Fruit fly (Drosophila melanogaster) whole organism, embryonic: ENCODE data around the gene Trhn.
A peak's percentile ranks its signal among the peaks of the same experiment; 100 is the strongest.

Experiments
- CG10565 ChIP-seq: fragments of 200-800 bp; sonication (Bioruptor generic); optimal IDR thresholded peaks from 3 replicates; lab custom pipeline; 2016; ENCODE audit warnings: missing biosample characterization, mild to moderate bottlenecking, missing genetic modification characterization
- CG12391 ChIP-seq: fragments of 200-800 bp; sonication (Bioruptor generic); optimal IDR thresholded peaks from 3 replicates; lab custom pipeline; 2018; ENCODE audit warnings: missing biosample characterization, mild to moderate bottlenecking, missing genetic modification characterization, moderate library complexity
- CG12659 ChIP-seq: fragments of 200-800 bp; sonication (Bioruptor generic); optimal IDR thresholded peaks from 3 replicates; lab custom pipeline; 2017; ENCODE audit warnings: mild to moderate bottlenecking, missing biosample characterization, missing genetic modification reagents, missing genetic modification characterization
- CG14014 ChIP-seq: fragments of 200-800 bp; sonication (Bioruptor generic); IDR thresholded peaks from 2 replicates; pipeline ENCODE4 v1.3.6; 2022; ENCODE audit warnings: missing biosample characterization, missing genetic modification characterization
- CG14860 ChIP-seq: fragments of 200-800 bp; sonication (Bioruptor generic); IDR thresholded peaks from 3 replicates; pipeline ENCODE4 v1.3.6; 2022; ENCODE audit warnings: missing biosample characterization, missing genetic modification characterization; ENCODE audit not compliant: partially characterized antibody
- CG1603 ChIP-seq: fragments of 200-800 bp; sonication (Bioruptor generic); optimal IDR thresholded peaks from 2 replicates; lab custom pipeline; 2019; ENCODE audit warnings: missing biosample characterization, mild to moderate bottlenecking, missing genetic modification characterization, moderate library complexity
- CG17361 ChIP-seq: fragments of 200-800 bp; sonication (Bioruptor generic); IDR thresholded peaks from 3 replicates; pipeline ENCODE4 v1.3.6; 2022; ENCODE audit warnings: missing biosample characterization, missing genetic modification characterization
- CG17829 ChIP-seq: fragments of 200-800 bp; optimal IDR thresholded peaks from 2 replicates; lab custom pipeline; 2019; ENCODE audit warnings: missing biosample characterization, mild to moderate bottlenecking, missing genetic modification characterization, moderate library complexity
- CG18476 ChIP-seq: fragments of 200-800 bp; sonication (Bioruptor generic); optimal IDR thresholded peaks from 2 replicates; lab custom pipeline; 2016; ENCODE audit warnings: missing biosample characterization, mild to moderate bottlenecking, missing genetic modification characterization
- CG18599 ChIP-seq: fragments of 200-800 bp; sonication (Bioruptor generic); optimal IDR thresholded peaks from 3 replicates; lab custom pipeline; 2017; ENCODE audit warnings: missing biosample characterization, missing genetic modification characterization, mild to moderate bottlenecking, moderate library complexity, missing genetic modification reagents
- CG2199 ChIP-seq: fragments of 200-800 bp; sonication (Bioruptor generic); IDR thresholded peaks from 3 replicates; pipeline ENCODE4 v1.3.6; 2022; ENCODE audit warnings: missing biosample characterization, missing genetic modification characterization
- CG30403 ChIP-seq: fragments of 200-800 bp; sonication (Bioruptor generic); optimal IDR thresholded peaks from 3 replicates; lab custom pipeline; 2016; ENCODE audit warnings: missing biosample characterization, missing genetic modification characterization
- CG34224 ChIP-seq: fragments of 200-800 bp; sonication (Bioruptor generic); IDR thresholded peaks from 3 replicates; pipeline ENCODE4 v1.3.6; 2022; ENCODE audit warnings: missing biosample characterization, missing genetic modification characterization; ENCODE audit not compliant: partially characterized antibody
- CG6175 ChIP-seq: fragments of 200-800 bp; sonication (Bioruptor generic); IDR thresholded peaks from 3 replicates; pipeline ENCODE4 v1.3.6; 2022; ENCODE audit warnings: missing biosample characterization, missing genetic modification characterization
- CG6654 ChIP-seq: fragments of 200-800 bp; sonication (Bioruptor generic); optimal IDR thresholded peaks from 2 replicates; lab custom pipeline; 2017; ENCODE audit warnings: missing biosample characterization, mild to moderate bottlenecking, missing genetic modification characterization
- CG7786 ChIP-seq: fragments of 200-800 bp; sonication (Bioruptor generic); optimal IDR thresholded peaks from 2 replicates; lab custom pipeline; 2016; ENCODE audit warnings: missing biosample characterization, missing genetic modification characterization
- CG7928 ChIP-seq: fragments of 200-800 bp; sonication (Bioruptor generic); optimal IDR thresholded peaks from 2 replicates; lab custom pipeline; 2017; ENCODE audit warnings: missing biosample characterization, mild to moderate bottlenecking, missing genetic modification characterization
- CG7987 ChIP-seq: fragments of 200-800 bp; sonication (Bioruptor generic); optimal IDR thresholded peaks from 2 replicates; lab custom pipeline; 2018; ENCODE audit warnings: missing biosample characterization, mild to moderate bottlenecking, missing genetic modification characterization, moderate library complexity
- CG9609 ChIP-seq: fragments of 200-800 bp; sonication (Bioruptor generic); optimal IDR thresholded peaks from 3 replicates; lab custom pipeline; 2016; ENCODE audit warnings: missing biosample characterization, missing genetic modification characterization
- E2f2 ChIP-seq: fragments of 200-800 bp; sonication (Bioruptor generic); IDR thresholded peaks from 2 replicates; pipeline ENCODE4 v1.3.6; 2022; ENCODE audit warnings: missing biosample characterization, missing genetic modification characterization
- GATAe ChIP-seq: fragments of 200-800 bp; sonication (Bioruptor generic); conservative IDR thresholded peaks from 2 replicates; pipeline ENCODE4 v1.3.6; 2022; ENCODE audit warnings: missing biosample characterization, missing genetic modification characterization
- H15 ChIP-seq: fragments of 200-800 bp; sonication (Bioruptor generic); IDR thresholded peaks from 3 replicates; pipeline ENCODE4 v1.3.6; 2022; ENCODE audit warnings: missing biosample characterization, missing genetic modification characterization
- Hr51 ChIP-seq, 2 experiments: fragments of 200-800 bp; sonication (Bioruptor generic); optimal IDR thresholded peaks; 2 replicates in 1 of 2; 3 replicates in 1 of 2; lab custom pipeline; 2016 to 2018; ENCODE audit warnings: missing biosample characterization in 2 of 2, missing genetic modification characterization in 2 of 2, mild to moderate bottlenecking in 1 of 2, moderate library complexity in 1 of 2
- Max ChIP-seq: fragments of 200-800 bp; sonication (Bioruptor generic); optimal IDR thresholded peaks from 2 replicates; lab custom pipeline; 2016; ENCODE audit warnings: missing biosample characterization, mild to moderate bottlenecking, missing genetic modification characterization
- Neu2 ChIP-seq: fragments of 200-800 bp; sonication (Bioruptor generic); optimal IDR thresholded peaks from 3 replicates; lab custom pipeline; 2016; ENCODE audit warnings: missing biosample characterization, missing genetic modification characterization, borderline replicate concordance
- Nf-YC ChIP-seq: fragments of 200-800 bp; optimal IDR thresholded peaks from 3 replicates; lab custom pipeline; 2019; ENCODE audit warnings: missing biosample characterization, mild to moderate bottlenecking, missing genetic modification characterization, moderate library complexity
- Pdp1 ChIP-seq, 2 experiments: fragments of 200-800 bp; sonication (Bioruptor generic); optimal IDR thresholded peaks; 3 replicates each; lab custom pipeline; 2016; ENCODE audit warnings: missing biosample characterization in 2 of 2, missing genetic modification characterization in 2 of 2, mild to moderate bottlenecking in 1 of 2, moderate library complexity in 1 of 2
- Sry-β ChIP-seq: fragments of 200-800 bp; sonication (Bioruptor generic); optimal IDR thresholded peaks from 2 replicates; lab custom pipeline; 2018; ENCODE audit warnings: missing biosample characterization, mild to moderate bottlenecking, missing genetic modification characterization, moderate library complexity
- ap ChIP-seq: fragments of 200-800 bp; sonication (Bioruptor generic); IDR thresholded peaks from 2 replicates; pipeline ENCODE4 v1.3.6; 2022; ENCODE audit warnings: missing biosample characterization, missing genetic modification characterization
- chif ChIP-seq, 2 experiments: fragments of 200-800 bp; sonication (Bioruptor generic); optimal IDR thresholded peaks; 3 replicates each; lab custom pipeline; 2016; ENCODE audit warnings: missing biosample characterization in 2 of 2, missing genetic modification characterization in 2 of 2
- chm ChIP-seq: fragments of 200-800 bp; sonication (Bioruptor generic); IDR thresholded peaks from 2 replicates; pipeline ENCODE4 v1.3.6; 2022; ENCODE audit warnings: missing biosample characterization, missing genetic modification characterization
- ci ChIP-seq: fragments of 200-800 bp; sonication (Bioruptor generic); IDR thresholded peaks from 3 replicates; pipeline ENCODE4 v1.3.6; 2022; ENCODE audit warnings: missing biosample characterization, missing genetic modification characterization
- cwo ChIP-seq: fragments of 200-800 bp; sonication (Bioruptor generic); optimal IDR thresholded peaks from 3 replicates; lab custom pipeline; 2017; ENCODE audit warnings: missing biosample characterization, missing genetic modification characterization, mild to moderate bottlenecking, moderate library complexity, missing genetic modification reagents
- dati ChIP-seq: fragments of 200-800 bp; sonication (Bioruptor generic); IDR thresholded peaks from 2 replicates; pipeline ENCODE4 v1.3.6; 2022; ENCODE audit warnings: missing biosample characterization, missing genetic modification characterization
- ems ChIP-seq: fragments of 200-800 bp; sonication (Bioruptor generic); optimal IDR thresholded peaks from 3 replicates; lab custom pipeline; 2016; ENCODE audit warnings: missing biosample characterization, missing genetic modification characterization
- ewg ChIP-seq: fragments of 200-800 bp; sonication (Bioruptor generic); optimal IDR thresholded peaks from 3 replicates; lab custom pipeline; 2017; ENCODE audit warnings: mild to moderate bottlenecking, missing biosample characterization, missing genetic modification reagents, missing genetic modification characterization
- ind ChIP-seq: fragments of 200-800 bp; sonication (Bioruptor generic); optimal IDR thresholded peaks from 3 replicates; lab custom pipeline; 2016; ENCODE audit warnings: missing biosample characterization, missing genetic modification characterization
- jigr1 ChIP-seq: fragments of 200-800 bp; sonication (Bioruptor generic); IDR thresholded peaks from 3 replicates; pipeline ENCODE4 v1.3.6; 2022; ENCODE audit warnings: missing biosample characterization, missing genetic modification characterization
- kah ChIP-seq: fragments of 200-800 bp; sonication (Bioruptor generic); optimal IDR thresholded peaks from 2 replicates; lab custom pipeline; 2018; ENCODE audit warnings: missing biosample characterization, mild to moderate bottlenecking, missing genetic modification characterization
- kay ChIP-seq: fragments of 200-800 bp; sonication (Bioruptor generic); optimal IDR thresholded peaks from 2 replicates; lab custom pipeline; 2016; ENCODE audit warnings: missing biosample characterization, missing genetic modification characterization
- luna ChIP-seq: fragments of 200-800 bp; sonication (Bioruptor generic); optimal IDR thresholded peaks from 2 replicates; lab custom pipeline; 2016; ENCODE audit warnings: missing biosample characterization, missing genetic modification characterization
- nau ChIP-seq: fragments of 200-800 bp; sonication (Bioruptor generic); optimal IDR thresholded peaks from 3 replicates; lab custom pipeline; 2017; ENCODE audit warnings: missing biosample characterization, mild to moderate bottlenecking, missing genetic modification characterization, missing genetic modification reagents
- pb ChIP-seq: fragments of 200-800 bp; sonication (Bioruptor generic); optimal IDR thresholded peaks from 3 replicates; lab custom pipeline; 2016; ENCODE audit warnings: missing biosample characterization, missing genetic modification characterization
- rib ChIP-seq: fragments of 200-800 bp; sonication (Bioruptor generic); IDR thresholded peaks from 2 replicates; pipeline ENCODE4 v1.3.6; 2022; ENCODE audit warnings: missing biosample characterization, missing genetic modification characterization
- sens ChIP-seq: fragments of 200-800 bp; sonication (Bioruptor generic); peaks from one replicate; lab custom pipeline; 2016; ENCODE audit warnings: missing biosample characterization, missing genetic modification characterization
- slbo ChIP-seq: fragments of 200-800 bp; sonication (Bioruptor generic); IDR thresholded peaks from 2 replicates; pipeline ENCODE4 v1.3.6; 2022; ENCODE audit warnings: missing biosample characterization, missing genetic modification characterization
- zfh1 ChIP-seq: fragments of 200-800 bp; sonication (Bioruptor generic); IDR thresholded peaks from 3 replicates; pipeline ENCODE4 v1.3.6; 2022; ENCODE audit warnings: missing biosample characterization, missing genetic modification characterization

The Trhn gene

DNA sequence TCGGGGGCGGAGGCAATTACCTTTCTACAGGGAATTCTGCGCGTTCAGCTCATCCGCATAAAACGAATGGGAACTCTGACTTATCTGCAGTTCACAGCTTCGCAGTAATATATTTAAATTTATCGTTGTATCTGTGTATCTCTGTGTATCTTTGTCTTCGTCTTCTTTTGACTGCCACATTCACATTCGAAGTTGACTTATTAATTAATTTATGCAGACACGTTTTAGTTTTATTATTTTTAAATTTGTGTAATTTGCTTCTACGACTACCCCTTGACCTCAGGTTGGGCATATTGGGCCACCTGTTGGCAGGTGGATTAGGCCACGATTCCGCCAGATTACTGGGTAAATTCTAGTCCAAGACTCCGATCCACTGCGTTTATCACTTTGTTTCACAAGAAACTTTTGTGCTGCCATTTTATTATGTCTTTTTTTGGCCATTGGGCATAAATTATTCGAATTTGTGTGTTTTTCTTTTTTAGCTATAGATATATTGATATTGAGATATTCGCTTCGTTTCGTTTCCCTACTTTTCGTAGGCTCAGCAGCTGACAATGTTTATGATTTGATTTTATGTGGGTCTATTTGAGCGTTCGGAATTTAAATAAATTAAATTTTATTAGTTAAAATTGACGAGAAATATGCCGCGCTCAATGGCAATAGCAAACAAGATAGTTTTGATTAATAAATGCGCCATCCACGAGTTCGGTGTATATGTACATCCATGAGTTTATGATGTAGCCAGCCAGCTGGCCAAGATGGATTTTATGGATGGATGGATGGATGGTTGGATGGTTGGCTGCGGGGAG, 40.2 kb downstream of the Trhn start (continued):
- TF ChIP-seq CG18476 (GFP tag; lab: Kevin White, UChicago) (no peak), CG30403 (GFP tag; lab: Kevin White, UChicago) (peak; percentile 20), CG7928 (GFP tag; lab: Kevin White, UChicago) (no peak), CG6654 (GFP tag; lab: Kevin White, UChicago) (no peak), zfh1 (GFP tag; lab: Robert Waterston, UW) (peak; percentile 35; the same call in 1 of the 3 replicates), CG17361 (GFP tag; lab: Robert Waterston, UW) (peak; percentile 20; the same call in 1 of the 3 replicates), CG34224 (GFP tag; lab: Robert Waterston, UW) (no peak), CG14014 (GFP tag; lab: Robert Waterston, UW) (no peak), CG12391 (tag; lab: Kevin White, UChicago) (no peak), dati (GFP tag; lab: Robert Waterston, UW) (no peak)

DNA sequence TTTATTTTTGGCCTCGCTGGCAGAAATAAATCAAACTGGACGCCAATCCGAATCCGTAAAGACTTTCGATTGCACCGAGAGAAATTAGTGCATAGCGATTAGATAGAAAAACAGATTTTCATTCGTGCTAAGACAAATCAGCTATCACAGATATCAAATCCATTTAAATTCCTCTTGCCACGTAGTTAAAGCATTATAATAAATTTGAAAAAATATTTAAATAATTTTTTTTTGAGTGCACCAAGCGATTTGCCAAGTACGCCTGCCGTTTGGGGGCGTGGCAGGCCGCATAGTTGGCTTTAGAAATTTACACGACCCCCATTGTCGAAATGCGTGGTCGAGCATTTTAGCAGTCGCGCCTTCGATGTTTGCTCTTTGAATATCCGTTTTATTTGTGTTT, 41.3 kb downstream of the Trhn start:
- TF ChIP-seq Nf-YC (tag; lab: Kevin White, UChicago) (peak; percentile 4), rib (GFP tag; lab: Robert Waterston, UW) (peak; percentile 26; the same call in 1 of the 2 replicates), GATAe (GFP tag; lab: Robert Waterston, UW) (no peak), Hr51 (GFP tag; optimal IDR thresholded peaks at IDR 0.05; lab: Kevin White, UChicago) (peak in 1 of 2 experiments; percentile 65), chm (GFP tag; lab: Robert Waterston, UW) (no peak), kah (no peak), pb (no peak), CG18599 (GFP tag; lab: Kevin White, UChicago) (peak; percentile 51), luna (GFP tag; lab: Kevin White, UChicago) (no peak), ci (GFP tag; lab: Robert Waterston, UW) (peak; percentile 66; the same call in 2 of the 3 replicates), CG7786 (no peak), Pdp1 (GFP tag; optimal IDR thresholded peaks at IDR 0.05; lab: Kevin White, UChicago) (peak in 1 of 2 experiments; percentile 22), CG7987 (no peak), CG1603 (tag; lab: Kevin White, UChicago) (peak; percentile 32), CG14860 (no peak), nau (GFP tag; lab: Kevin White, UChicago) (peak; percentile 1), CG9609 (no peak), CG12659 (GFP tag; lab: Kevin White, UChicago) (peak; percentile 41), CG2199 (GFP tag; lab: Robert Waterston, UW) (no peak), Neu2 (GFP tag; lab: Kevin White, UChicago) (no peak), cwo (peak; percentile 28), chif (GFP tag; optimal IDR thresholded peaks at IDR 0.05; lab: Kevin White, UChicago) (no peak), ind (GFP tag; lab: Kevin White, UChicago) (peak; percentile 38), sens (GFP tag; lab: Kevin White, UChicago) (peak; percentile 79), H15 (GFP tag; lab: Robert Waterston, UW) (0 out of 3 replicates have a peak, but pooled peaks have one; percentile 37), kay (GFP tag; lab: Kevin White, UChicago) (peak; percentile 16), jigr1 (no peak), Max (GFP tag; lab: Kevin White, UChicago) (peak; percentile 26), Sry-β (GFP tag; lab: Kevin White, UChicago) (no peak), ap (GFP tag; lab: Robert Waterston, UW) (no peak), slbo (peak; percentile 74), CG6175 (GFP tag; lab: Robert Waterston, UW) (no peak), E2f2 (GFP tag; lab: Robert Waterston, UW) (0 out of 2 replicates have a peak, but pooled peaks have one; percentile 9), CG10565 (GFP tag; lab: Kevin White, UChicago) (no peak), ems (no peak), CG17829 (peak; percentile 38), ewg (GFP tag; lab: Kevin White, UChicago) (peak; percentile 3)
